Worm (Caenorhabditis elegans) whole organism, late embryonic: ENCODE results near the gene set-21.

Experiments
- C38D4.7 ChIP-seq: fragments of 200-800 bp; sonication (Bioruptor generic); optimal IDR thresholded peaks from 2 replicates; lab custom pipeline; 2018; ENCODE audit warnings: mild to moderate bottlenecking, missing genetic modification characterization, moderate library complexity, missing compliant biosample characterization
- F13H6.1 ChIP-seq: sonication (generic microtip); optimal IDR thresholded peaks from 2 replicates; lab custom pipeline; 2016; ENCODE audit warnings: missing genetic modification characterization, missing compliant biosample characterization
- K09A11.1 ChIP-seq: sonication (generic microtip); optimal IDR thresholded peaks from 2 replicates; lab custom pipeline; 2017; ENCODE audit warnings: antibody characterized with exemption, mild to moderate bottlenecking, missing genetic modification characterization, missing compliant biosample characterization; ENCODE audit not compliant: insufficient read depth
- ama-1 ChIP-seq: fragments of 150-350 bp; optimal IDR thresholded peaks from 2 replicates; lab custom pipeline; 2014
- ceh-2 ChIP-seq: sonication (generic microtip); optimal IDR thresholded peaks from 2 replicates; lab custom pipeline; 2016; ENCODE audit warnings: missing genotype, missing genetic modification characterization, missing compliant biosample characterization
- ceh-22 ChIP-seq: sonication (generic microtip); optimal IDR thresholded peaks from 2 replicates; lab custom pipeline; 2017; ENCODE audit warnings: missing biosample characterization, missing genetic modification characterization
- ceh-31 ChIP-seq: sonication (generic microtip); optimal IDR thresholded peaks from 2 replicates; lab custom pipeline; 2016; ENCODE audit warnings: missing genetic modification characterization, missing compliant biosample characterization
- ceh-34 ChIP-seq: sonication (generic microtip); optimal IDR thresholded peaks from 2 replicates; lab custom pipeline; 2016; ENCODE audit warnings: mild to moderate bottlenecking, missing genetic modification characterization, missing compliant biosample characterization
- ceh-45 ChIP-seq: fragments of 200-800 bp; sonication (Bioruptor generic); IDR thresholded peaks from 2 replicates; pipeline ENCODE4 v1.3.6; 2022; ENCODE audit warnings: missing genetic modification reagents, missing genetic modification characterization, missing compliant biosample characterization
- ceh-48 ChIP-seq: sonication (generic microtip); optimal IDR thresholded peaks from 2 replicates; lab custom pipeline; 2016; ENCODE audit warnings: missing genetic modification characterization, inconsistent platforms, missing compliant biosample characterization
- ceh-6 ChIP-seq: fragments of 200-800 bp; sonication (Bioruptor generic); optimal IDR thresholded peaks from 2 replicates; lab custom pipeline; 2018; ENCODE audit warnings: mild to moderate bottlenecking, missing genetic modification characterization, missing compliant biosample characterization
- ceh-9 ChIP-seq: sonication (generic microtip); optimal IDR thresholded peaks from 2 replicates; lab custom pipeline; 2016; ENCODE audit warnings: mild to moderate bottlenecking, missing genetic modification characterization, inconsistent platforms, missing compliant biosample characterization
- dve-1 ChIP-seq: sonication (generic microtip); optimal IDR thresholded peaks from 2 replicates; lab custom pipeline; 2017; ENCODE audit warnings: antibody characterized with exemption, mild to moderate bottlenecking, missing genetic modification characterization, missing compliant biosample characterization
- elt-2 ChIP-seq: sonication (generic microtip); optimal IDR thresholded peaks from 2 replicates; lab custom pipeline; 2016; ENCODE audit warnings: missing genetic modification reagents, missing genetic modification characterization, missing compliant biosample characterization
- fkh-10 ChIP-seq: fragments of 150-350 bp; optimal IDR thresholded peaks from 2 replicates; lab custom pipeline; 2014; ENCODE audit warnings: missing biosample characterization, missing genetic modification reagents, missing genetic modification characterization
- fkh-6 ChIP-seq: sonication (generic microtip); optimal IDR thresholded peaks from 2 replicates; lab custom pipeline; 2016; ENCODE audit warnings: missing genetic modification characterization, missing compliant biosample characterization
- hlh-15 ChIP-seq: sonication (generic microtip); optimal IDR thresholded peaks from 2 replicates; lab custom pipeline; 2016; ENCODE audit warnings: missing genetic modification characterization, missing compliant biosample characterization
- hlh-6 ChIP-seq: sonication (generic microtip); optimal IDR thresholded peaks from 2 replicates; lab custom pipeline; 2016; ENCODE audit warnings: missing genotype, missing genetic modification characterization, missing compliant biosample characterization
- hlh-8 ChIP-seq: sonication (generic microtip); optimal IDR thresholded peaks from 2 replicates; lab custom pipeline; 2016; ENCODE audit warnings: missing genotype, missing genetic modification characterization, missing compliant biosample characterization
- lim-6 ChIP-seq: sonication (generic microtip); optimal IDR thresholded peaks from 2 replicates; lab custom pipeline; 2016; ENCODE audit warnings: missing genetic modification characterization, missing compliant biosample characterization
- nhr-232 ChIP-seq: sonication (generic microtip); optimal IDR thresholded peaks from 2 replicates; lab custom pipeline; 2016; ENCODE audit warnings: missing genetic modification characterization, missing compliant biosample characterization
- npax-4 ChIP-seq: sonication (generic microtip); optimal IDR thresholded peaks from 2 replicates; lab custom pipeline; 2016; ENCODE audit warnings: missing genetic modification characterization, missing compliant biosample characterization
- pag-3 ChIP-seq: sonication (generic microtip); optimal IDR thresholded peaks from 2 replicates; lab custom pipeline; 2016; ENCODE audit warnings: missing compliant biosample characterization, missing genetic modification characterization, borderline replicate concordance
- pqm-1 ChIP-seq: sonication (generic microtip); optimal IDR thresholded peaks from 2 replicates; lab custom pipeline; 2016; ENCODE audit warnings: missing genetic modification characterization, missing compliant biosample characterization
- rnt-1 ChIP-seq: sonication (generic microtip); optimal IDR thresholded peaks from 2 replicates; lab custom pipeline; 2016; ENCODE audit warnings: missing genetic modification characterization, missing compliant biosample characterization
- syd-9 ChIP-seq: sonication (generic microtip); optimal IDR thresholded peaks from 2 replicates; lab custom pipeline; 2016; ENCODE audit warnings: mild to moderate bottlenecking, missing genetic modification characterization, moderate library complexity, missing compliant biosample characterization
- tbx-2 ChIP-seq: sonication (generic microtip); optimal IDR thresholded peaks from 2 replicates; lab custom pipeline; 2016; ENCODE audit warnings: missing genetic modification characterization, missing compliant biosample characterization
- tbx-7 ChIP-seq: sonication (generic microtip); optimal IDR thresholded peaks from 2 replicates; lab custom pipeline; 2016; ENCODE audit warnings: missing genotype, missing genetic modification characterization, missing compliant biosample characterization
- ttx-3 ChIP-seq: sonication (generic microtip); optimal IDR thresholded peaks from 2 replicates; lab custom pipeline; 2016; ENCODE audit warnings: missing genetic modification reagents, missing genetic modification characterization, missing compliant biosample characterization
- unc-42 ChIP-seq: sonication (generic microtip); optimal IDR thresholded peaks from 2 replicates; lab custom pipeline; 2016; ENCODE audit warnings: missing genotype, missing genetic modification characterization, missing compliant biosample characterization
- unc-55 ChIP-seq: sonication (generic microtip); optimal IDR thresholded peaks from 2 replicates; lab custom pipeline; 2017; ENCODE audit warnings: missing biosample characterization, missing genetic modification reagents, missing genetic modification characterization
- zip-5 ChIP-seq: sonication (generic microtip); optimal IDR thresholded peaks from 2 replicates; lab custom pipeline; 2016; ENCODE audit warnings: missing genetic modification characterization, missing compliant biosample characterization
- ztf-16 ChIP-seq: sonication (generic microtip); optimal IDR thresholded peaks from 2 replicates; lab custom pipeline; 2017; ENCODE audit warnings: missing genetic modification characterization, missing compliant biosample characterization

The set-21 gene

ce11 chrIV:4437825-4438224, 47.2 kb downstream of the set-21 start:
- no peak for TF ChIP-seq zip-5 (tag; lab: Kevin White, UChicago)
- TF ChIP-seq fkh-10 (GFP tag; lab: Kevin White, UChicago), result no peak
- no peak for TF ChIP-seq npax-4 (tag; lab: Kevin White, UChicago)
- no peak for TF ChIP-seq tbx-7 (tag; lab: Kevin White, UChicago)
- no peak for TF ChIP-seq ceh-22 (tag; lab: Kevin White, UChicago)
- TF ChIP-seq pag-3 (tag; lab: Kevin White, UChicago), result no peak
- no peak for TF ChIP-seq ama-1
- no peak for TF ChIP-seq rnt-1 (tag; lab: Kevin White, UChicago)
- no peak for TF ChIP-seq elt-2 (tag; lab: Kevin White, UChicago)
- no peak for TF ChIP-seq hlh-6 (tag; lab: Kevin White, UChicago)
- no peak for TF ChIP-seq ceh-45 (GFP tag; lab: Robert Waterston, UW)
- TF ChIP-seq fkh-6 (tag; lab: Kevin White, UChicago), result no peak
- TF ChIP-seq pqm-1, result no peak
- no peak for TF ChIP-seq lim-6 (tag; lab: Kevin White, UChicago)
- no peak for TF ChIP-seq syd-9 (tag; lab: Kevin White, UChicago)
- TF ChIP-seq K09A11.1 (tag; lab: Kevin White, UChicago), result no peak
- no peak for TF ChIP-seq nhr-232 (tag; lab: Kevin White, UChicago)
- TF ChIP-seq ceh-9 (tag; lab: Kevin White, UChicago), result no peak

- no peak for TF ChIP-seq ttx-3 (tag; lab: Kevin White, UChicago)
- TF ChIP-seq ceh-31 (tag; lab: Kevin White, UChicago), result no peak
- no peak for TF ChIP-seq unc-42 (tag; lab: Kevin White, UChicago)
- no peak for TF ChIP-seq ceh-48 (tag; lab: Kevin White, UChicago)
Observed at ce11 chrIV:4439190-4439589, 48.5 kb downstream of the set-21 start, which contains the start of gene fbxb-74. TSS of gene fbxb-74 (minus strand) at chrIV:4439290.

- TF ChIP-seq pqm-1 (no peak), rnt-1 (tag; lab: Kevin White, UChicago) (no peak), ceh-2 (tag; lab: Kevin White, UChicago) (no peak), hlh-6 (tag; lab: Kevin White, UChicago) (no peak), pag-3 (tag; lab: Kevin White, UChicago) (no peak), ceh-6 (GFP tag; lab: Kevin White, UChicago) (no peak), ceh-34 (tag; lab: Kevin White, UChicago) (no peak), fkh-10 (GFP tag; lab: Kevin White, UChicago) (no peak), ttx-3 (tag; lab: Kevin White, UChicago) (no peak), hlh-8 (tag; lab: Kevin White, UChicago) (no peak), zip-5 (tag; lab: Kevin White, UChicago) (no peak), dve-1 (tag; lab: Kevin White, UChicago) (no peak), tbx-2 (no peak), ztf-16 (no peak), hlh-15 (tag; lab: Kevin White, UChicago) (no peak), C38D4.7 (GFP tag; lab: Kevin White, UChicago) (no peak), elt-2 (tag; lab: Kevin White, UChicago) (no peak), F13H6.1 (tag; lab: Kevin White, UChicago) (no peak), K09A11.1 (tag; lab: Kevin White, UChicago) (no peak), unc-55 (GFP tag; lab: Kevin White, UChicago) (no peak)
Observed at ce11 chrIV:4441077-4441476, 50.4 kb downstream of the set-21 start, which contains the start of gene fbxb-75. TSS of gene fbxb-75 (minus strand) at chrIV:4441177.
